Worm (Caenorhabditis elegans) whole organism, L1 larva: ENCODE data around the gene taap-1.

Experiments
- C04F5.9 ChIP-seq: sonication (generic microtip); optimal IDR thresholded peaks from 2 replicates; lab custom pipeline; 2016; ENCODE audit warnings: missing genetic modification characterization, missing compliant biosample characterization
- C16A3.4 ChIP-seq: fragments of 150-350 bp; optimal IDR thresholded peaks from 2 replicates; lab custom pipeline; 2014; ENCODE audit warnings: missing biosample characterization, missing genetic modification characterization
- C34B4.2 ChIP-seq: sonication (generic microtip); optimal IDR thresholded peaks from 2 replicates; lab custom pipeline; 2017; ENCODE audit warnings: mild to moderate bottlenecking, missing genetic modification characterization, missing compliant biosample characterization
- aha-1 ChIP-seq: fragments of 150-350 bp; optimal IDR thresholded peaks from 2 replicates; lab custom pipeline; 2014; ENCODE audit warnings: missing biosample characterization, missing genetic modification characterization
- aly-2 ChIP-seq: fragments of 150-350 bp; optimal IDR thresholded peaks from 2 replicates; lab custom pipeline; 2014; ENCODE audit warnings: missing biosample characterization, missing genetic modification characterization
- ama-1 ChIP-seq: fragments of 150-350 bp; optimal IDR thresholded peaks from 2 replicates; lab custom pipeline; 2014
- ceh-82 ChIP-seq, 3 experiments: fragments of 150-350 bp in 1 of 3; sonication (generic microtip) in 2 of 3; optimal IDR thresholded peaks; 2 replicates each; lab custom pipeline; 2014 to 2017; ENCODE audit warnings: missing biosample characterization in 3 of 3, missing genetic modification characterization in 3 of 3
- ceh-88 ChIP-seq: fragments of 200-800 bp; sonication (Bioruptor generic); IDR thresholded peaks from 2 replicates; pipeline ENCODE4 v1.3.6; 2022; ENCODE audit warnings: missing genetic modification characterization, missing compliant biosample characterization
- ceh-90 ChIP-seq: sonication (generic microtip); optimal IDR thresholded peaks from 2 replicates; lab custom pipeline; 2016; ENCODE audit warnings: missing genetic modification characterization, missing compliant biosample characterization
- ces-1 ChIP-seq: fragments of 150-350 bp; optimal IDR thresholded peaks from 2 replicates; lab custom pipeline; 2014; ENCODE audit warnings: missing biosample characterization, missing genetic modification reagents, missing genetic modification characterization
- dsc-1 ChIP-seq: sonication (generic microtip); optimal IDR thresholded peaks from 2 replicates; lab custom pipeline; 2016; ENCODE audit warnings: mild to moderate bottlenecking, missing genetic modification characterization, missing compliant biosample characterization
- efl-1 ChIP-seq, 4 experiments: fragments of 150-350 bp; optimal IDR thresholded peaks in 3 of 4; peaks in 1 of 4; 1 replicate in 1 of 4; 2 replicates in 3 of 4; lab custom pipeline; 2014; ENCODE audit warnings: missing biosample characterization in 2 of 4, missing genetic modification characterization in 2 of 4, missing genetic modification reagents in 2 of 4
- efl-3 ChIP-seq: fragments of 200-800 bp; sonication (Bioruptor generic); optimal IDR thresholded peaks from 2 replicates; lab custom pipeline; 2018; ENCODE audit warnings: mild to moderate bottlenecking, missing genetic modification characterization, missing compliant biosample characterization
- elt-3 ChIP-seq, 6 experiments: fragments of 150-350 bp in 1 of 6; sonication (generic microtip); optimal IDR thresholded peaks; 2 replicates each; lab custom pipeline; 2017 to 2018; ENCODE audit warnings: missing biosample characterization in 6 of 6, missing genetic modification characterization in 6 of 6, inconsistent platforms in 1 of 6
- ets-5 ChIP-seq: fragments of 200-800 bp; sonication (Bioruptor generic); IDR thresholded peaks from 2 replicates; pipeline ENCODE4 v1.3.6; 2022; ENCODE audit warnings: missing genetic modification characterization, missing compliant biosample characterization
- fkh-10 ChIP-seq: sonication (generic microtip); optimal IDR thresholded peaks from 2 replicates; lab custom pipeline; 2017; ENCODE audit warnings: missing biosample characterization, missing genetic modification reagents, missing genetic modification characterization
- fkh-4 ChIP-seq: sonication (generic microtip); optimal IDR thresholded peaks from 2 replicates; lab custom pipeline; 2016; ENCODE audit warnings: missing compliant biosample characterization, missing genetic modification characterization, borderline replicate concordance
- grh-1 ChIP-seq: fragments of 200-800 bp; sonication (Bioruptor generic); IDR thresholded peaks from 2 replicates; pipeline ENCODE4 v1.3.6; 2022; ENCODE audit warnings: missing genetic modification reagents, missing genetic modification characterization, missing compliant biosample characterization
- hlh-4 ChIP-seq: sonication (generic microtip); optimal IDR thresholded peaks from 2 replicates; lab custom pipeline; 2016; ENCODE audit warnings: mild to moderate bottlenecking, missing genetic modification characterization, missing compliant biosample characterization
- isw-1 ChIP-seq: fragments of 200-800 bp; sonication (Bioruptor generic); IDR thresholded peaks from 2 replicates; pipeline ENCODE4 v1.3.6; 2022; ENCODE audit warnings: missing genetic modification characterization, missing compliant biosample characterization
- jun-1 ChIP-seq: fragments of 150-350 bp; optimal IDR thresholded peaks from 2 replicates; lab custom pipeline; 2014; ENCODE audit warnings: missing biosample characterization, missing genetic modification reagents, missing genetic modification characterization
- lin-14 ChIP-seq: fragments of 200-800 bp; sonication (Bioruptor generic); optimal IDR thresholded peaks from 2 replicates; lab custom pipeline; 2018; ENCODE audit warnings: mild to moderate bottlenecking, missing genetic modification characterization, moderate library complexity, missing compliant biosample characterization
- lin-15B ChIP-seq: fragments of 150-350 bp; sonication (generic microtip); optimal IDR thresholded peaks from 3 replicates; lab custom pipeline; 2014; ENCODE audit warnings: missing biosample characterization, missing genetic modification characterization
- lir-3 ChIP-seq: sonication (generic microtip); optimal IDR thresholded peaks from 2 replicates; lab custom pipeline; 2016; ENCODE audit warnings: mild to moderate bottlenecking, missing genetic modification characterization, moderate library complexity, missing compliant biosample characterization; ENCODE audit not compliant: poor library complexity
- lsy-2 ChIP-seq, 2 experiments: fragments of 150-350 bp; optimal IDR thresholded peaks; 2 replicates each; lab custom pipeline; 2014; ENCODE audit warnings: missing biosample characterization in 2 of 2, missing genetic modification characterization in 2 of 2
- mdl-1 ChIP-seq, 2 experiments: fragments of 150-350 bp; optimal IDR thresholded peaks; 2 replicates each; lab custom pipeline; 2014 to 2017; ENCODE audit warnings: missing biosample characterization in 2 of 2, missing genetic modification characterization in 2 of 2, inconsistent platforms in 1 of 2
- nhr-12 ChIP-seq: sonication (generic microtip); optimal IDR thresholded peaks from 2 replicates; lab custom pipeline; 2017; ENCODE audit warnings: missing biosample characterization, missing genetic modification characterization
- nhr-19 ChIP-seq: fragments of 200-800 bp; sonication (Bioruptor generic); conservative IDR thresholded peaks from 2 replicates; pipeline ENCODE4 v1.3.6; 2022; ENCODE audit warnings: missing genetic modification characterization, missing compliant biosample characterization
- nhr-237 ChIP-seq: fragments of 150-350 bp; optimal IDR thresholded peaks from 2 replicates; lab custom pipeline; 2014; ENCODE audit warnings: missing biosample characterization, missing genetic modification characterization
- nhr-28 ChIP-seq: fragments of 150-350 bp; optimal IDR thresholded peaks from 2 replicates; lab custom pipeline; 2014; ENCODE audit warnings: missing biosample characterization, missing genetic modification characterization
- nhr-71 ChIP-seq: sonication (generic microtip); optimal IDR thresholded peaks from 2 replicates; lab custom pipeline; 2016; ENCODE audit warnings: mild to moderate bottlenecking, missing genetic modification characterization, moderate library complexity, missing compliant biosample characterization
- nhr-76 ChIP-seq: sonication (generic microtip); optimal IDR thresholded peaks from 2 replicates; lab custom pipeline; 2017; ENCODE audit warnings: missing biosample characterization, missing genetic modification characterization
- nhr-77 ChIP-seq: fragments of 150-350 bp; optimal IDR thresholded peaks from 2 replicates; lab custom pipeline; 2014; ENCODE audit warnings: missing biosample characterization, missing genetic modification characterization
- nhr-84 ChIP-seq: sonication (generic microtip); optimal IDR thresholded peaks from 2 replicates; lab custom pipeline; 2017; ENCODE audit warnings: missing biosample characterization, missing genetic modification characterization
- nhr-85 ChIP-seq: sonication (generic microtip); peaks from one replicate; lab custom pipeline; 2016; ENCODE audit warnings: missing genetic modification characterization, inconsistent platforms, missing compliant biosample characterization
- pax-3 ChIP-seq: fragments of 200-800 bp; sonication (Bioruptor generic); optimal IDR thresholded peaks from 2 replicates; lab custom pipeline; 2018; ENCODE audit warnings: mild to moderate bottlenecking, missing genetic modification characterization, moderate library complexity, missing compliant biosample characterization
- rnt-1 ChIP-seq: sonication (generic microtip); optimal IDR thresholded peaks from 2 replicates; lab custom pipeline; 2016; ENCODE audit warnings: mild to moderate bottlenecking, missing genetic modification characterization, moderate library complexity, missing compliant biosample characterization
- skn-1 ChIP-seq: fragments of 150-350 bp; optimal IDR thresholded peaks from 2 replicates; lab custom pipeline; 2014; ENCODE audit warnings: missing biosample characterization, missing genetic modification characterization
- snpc-4 ChIP-seq: fragments of 150-350 bp; optimal IDR thresholded peaks from 2 replicates; lab custom pipeline; 2014; ENCODE audit warnings: missing biosample characterization, missing genetic modification characterization
- snu-23 ChIP-seq: sonication (generic microtip); optimal IDR thresholded peaks from 2 replicates; lab custom pipeline; 2016; ENCODE audit warnings: missing genetic modification characterization, missing compliant biosample characterization
- sox-4 ChIP-seq: sonication (generic microtip); optimal IDR thresholded peaks from 2 replicates; lab custom pipeline; 2016; ENCODE audit warnings: missing genetic modification characterization, missing compliant biosample characterization
- sup-37 ChIP-seq: fragments of 200-800 bp; sonication (Bioruptor generic); optimal IDR thresholded peaks from 2 replicates; lab custom pipeline; 2018; ENCODE audit warnings: mild to moderate bottlenecking, missing genetic modification characterization, missing compliant biosample characterization
- swsn-7 ChIP-seq: sonication (generic microtip); optimal IDR thresholded peaks from 2 replicates; lab custom pipeline; 2016; ENCODE audit warnings: missing genetic modification characterization, missing compliant biosample characterization
- tlp-1 ChIP-seq: fragments of 150-350 bp; optimal IDR thresholded peaks from 2 replicates; lab custom pipeline; 2014; ENCODE audit warnings: missing biosample characterization, missing genetic modification characterization
- vab-15 ChIP-seq: sonication (generic microtip); optimal IDR thresholded peaks from 2 replicates; lab custom pipeline; 2017; ENCODE audit warnings: missing genotype, mild to moderate bottlenecking, missing genetic modification characterization, missing compliant biosample characterization
- xbp-1 ChIP-seq: sonication (generic microtip); optimal IDR thresholded peaks from 2 replicates; lab custom pipeline; 2016; ENCODE audit warnings: missing genetic modification characterization, missing compliant biosample characterization
- zip-4 ChIP-seq: fragments of 200-800 bp; sonication (Bioruptor generic); optimal IDR thresholded peaks from 2 replicates; lab custom pipeline; 2018; ENCODE audit warnings: mild to moderate bottlenecking, missing genetic modification characterization, moderate library complexity, missing compliant biosample characterization
- ztf-11 ChIP-seq, 2 experiments: sonication (generic microtip); optimal IDR thresholded peaks; 2 replicates each; lab custom pipeline; 2016 to 2017; ENCODE audit warnings: missing genetic modification characterization in 2 of 2, missing biosample characterization in 1 of 2, missing compliant biosample characterization in 1 of 2
- ztf-4 ChIP-seq: fragments of 150-350 bp; optimal IDR thresholded peaks from 2 replicates; lab custom pipeline; 2014; ENCODE audit warnings: missing biosample characterization, missing genetic modification characterization

taap-1 gene

DNA sequence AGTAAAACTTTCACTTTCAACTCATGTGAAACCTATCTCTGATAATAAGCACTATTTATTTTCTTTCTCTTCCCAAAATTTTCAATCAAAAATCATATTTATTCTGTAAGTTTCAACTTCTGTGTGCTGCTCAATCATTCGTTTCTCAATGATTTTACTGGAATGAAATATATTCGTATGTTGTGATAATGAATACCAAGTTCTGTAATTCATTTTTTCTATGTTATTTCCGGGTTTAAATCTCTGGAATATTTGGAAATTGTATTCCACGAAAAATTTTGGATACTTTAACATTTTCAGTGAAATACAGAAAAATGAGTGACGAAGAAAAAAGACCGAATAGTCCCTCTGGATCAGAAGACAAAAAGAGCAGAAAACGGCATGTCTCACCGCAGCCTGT is 15.9 kb downstream of the taap-1 start, which contains the start of gene M05D6.2:
M05D6.2 (plus strand) TSS at position 301 of the 400 bp plus-strand sequence.
- TF ChIP-seq efl-1 (optimal IDR thresholded peaks at IDR 0.05; lab: Kevin White, UChicago) (no peak), efl-1 (GFP tag; optimal IDR thresholded peaks at IDR 0.05 in 1 of 2; lab: Kevin White, UChicago) (peak in 1 of 2 experiments; percentile 17), nhr-84 (tag; lab: Kevin White, UChicago) (no peak)
- TF ChIP-seq, all 84 proteins: peak for 1

DNA sequence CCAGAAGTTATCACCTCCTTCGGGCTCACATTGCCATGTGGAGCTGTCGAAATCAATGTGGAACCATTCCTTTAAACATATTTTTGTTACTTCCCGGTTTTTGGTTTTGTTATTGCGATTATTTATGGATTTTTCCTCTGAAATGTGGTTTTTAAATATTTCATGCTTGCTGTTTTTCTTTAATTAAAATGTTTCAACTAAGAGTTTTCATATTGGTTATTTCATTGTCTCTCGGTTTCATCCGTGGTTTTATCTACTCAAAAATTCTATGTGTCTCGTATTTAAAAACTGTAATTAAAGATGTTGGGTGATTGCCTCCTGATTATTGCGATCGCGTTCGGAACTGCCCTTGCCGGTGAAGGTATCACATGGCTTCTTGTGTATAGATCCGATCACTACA is 16.8 kb downstream of the taap-1 start, which contains the start of gene F22B5.10:
F22B5.10 (plus strand) TSS at position 301 of the 400 bp plus-strand sequence.
- TF ChIP-seq aly-2 (tag; lab: Kevin White, UChicago): no peak
- TF ChIP-seq, all 84 proteins: peak for 0

DNA sequence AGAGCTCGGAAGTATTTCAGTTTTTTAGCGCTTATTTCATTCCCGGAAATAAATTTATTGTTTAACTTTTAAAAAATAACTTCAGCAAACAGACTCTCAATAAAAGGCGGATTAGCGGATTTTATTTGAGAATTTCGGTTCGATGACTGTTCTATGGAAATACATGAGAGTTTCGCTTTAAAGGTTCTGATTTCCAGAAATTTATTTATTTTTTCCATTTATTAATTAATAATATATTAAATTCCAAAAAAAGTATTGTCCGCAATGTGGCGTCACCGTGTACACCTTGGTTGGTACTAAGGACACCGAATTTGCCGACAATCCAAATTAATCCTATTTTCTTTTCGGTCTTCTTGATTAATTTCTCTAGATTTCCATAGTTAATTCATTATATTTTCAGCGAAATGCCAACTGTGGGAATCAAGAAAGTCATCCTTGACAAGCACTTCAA is 19.2 kb downstream of the taap-1 start, which contains the start of gene fars-3:
fars-3 (plus strand) TSS at position 401 of the 451 bp plus-strand sequence.
- TF ChIP-seq hlh-4 (tag; lab: Kevin White, UChicago): no peak
- peak; percentile 17 for TF ChIP-seq ama-1 (lab: Kevin White, UChicago)
- TF ChIP-seq ceh-90 (tag; lab: Kevin White, UChicago): no peak
- peak; percentile 31 for TF ChIP-seq snu-23 (GFP tag; lab: Kevin White, UChicago)
- no peak for TF ChIP-seq isw-1
- peak; percentile 38 for TF ChIP-seq nhr-85 (tag; lab: Kevin White, UChicago)
- no peak for TF ChIP-seq lir-3
- TF ChIP-seq nhr-76 (tag; lab: Kevin White, UChicago): no peak
- no peak for TF ChIP-seq nhr-237
- no peak for TF ChIP-seq nhr-28 (tag; lab: Kevin White, UChicago)
- TF ChIP-seq skn-1: peak; percentile 25
- no peak for TF ChIP-seq dsc-1 (tag; lab: Kevin White, UChicago)
- no peak for TF ChIP-seq C04F5.9 (tag; lab: Kevin White, UChicago)
- TF ChIP-seq fkh-4 (tag; lab: Kevin White, UChicago): no peak
- no peak for TF ChIP-seq nhr-19 (GFP tag; lab: Robert Waterston, UW)
- no peak for TF ChIP-seq pax-3 (tag; lab: Kevin White, UChicago)
- TF ChIP-seq C34B4.2 (tag; lab: Kevin White, UChicago): no peak
- TF ChIP-seq ceh-82 (tag; optimal IDR thresholded peaks at IDR 0.05; lab: Kevin White, UChicago): no peak
- no peak for TF ChIP-seq ztf-11 (tag; optimal IDR thresholded peaks at IDR 0.05; lab: Kevin White, UChicago)
- no peak for TF ChIP-seq jun-1 (tag; lab: Kevin White, UChicago)
- no peak for TF ChIP-seq rnt-1
- no peak for TF ChIP-seq efl-3 (GFP tag; lab: Kevin White, UChicago)
- TF ChIP-seq swsn-7 (tag; lab: Kevin White, UChicago): peak; percentile 8
- no peak for TF ChIP-seq nhr-84 (tag; lab: Kevin White, UChicago)
- no peak for TF ChIP-seq C16A3.4 (tag; lab: Kevin White, UChicago)
- no peak for TF ChIP-seq lin-14 (GFP tag; lab: Kevin White, UChicago)
- no peak for TF ChIP-seq tlp-1 (tag; lab: Kevin White, UChicago)
- peak; percentile 33 to 59 for TF ChIP-seq lsy-2 (tag; optimal IDR thresholded peaks at IDR 0.05; lab: Kevin White, UChicago)
- TF ChIP-seq grh-1 (GFP tag; lab: Robert Waterston, UW): no peak
- TF ChIP-seq nhr-71: peak; percentile 30
- peak; percentile 13 for TF ChIP-seq xbp-1
- TF ChIP-seq lin-15B (tag; lab: Kevin White, UChicago): no peak
- TF ChIP-seq ces-1 (GFP tag; lab: Kevin White, UChicago): no peak
- no peak for TF ChIP-seq sox-4 (tag; lab: Kevin White, UChicago)
- no peak for TF ChIP-seq ceh-88
- TF ChIP-seq zip-4 (GFP tag; lab: Kevin White, UChicago): no peak
- TF ChIP-seq ztf-4 (tag; lab: Kevin White, UChicago): no peak
- no peak for TF ChIP-seq mdl-1 (tag; optimal IDR thresholded peaks at IDR 0.05; lab: Kevin White, UChicago)
- TF ChIP-seq aha-1 (tag; lab: Kevin White, UChicago): no peak
- no peak for TF ChIP-seq sup-37
- TF ChIP-seq nhr-12 (tag; lab: Kevin White, UChicago): no peak
- no peak for TF ChIP-seq vab-15
- TF ChIP-seq elt-3 (tag; optimal IDR thresholded peaks at IDR 0.05; lab: Kevin White, UChicago): no peak
- TF ChIP-seq fkh-10: no peak
- TF ChIP-seq snpc-4 (tag; lab: Kevin White, UChicago): peak; percentile 12
- TF ChIP-seq nhr-77: no peak
- TF ChIP-seq ets-5 (GFP tag; lab: Robert Waterston, UW): no peak
